Fruit fly (Drosophila melanogaster) whole organism, embryonic: ENCODE results near the gene CG10589.

Experiments used
- Aef1 ChIP-seq: fragments of 200-800 bp; sonication (Bioruptor generic); IDR thresholded peaks from 3 replicates; pipeline ENCODE4 v1.3.6; 2022; ENCODE audit warnings: missing biosample characterization, missing genetic modification characterization
- Awh ChIP-seq: fragments of 200-800 bp; sonication (Bioruptor generic); IDR thresholded peaks from 2 replicates; pipeline ENCODE4, ENCODE4 v1.3.6; 2022; ENCODE audit warnings: missing biosample characterization, missing genetic modification characterization
- C15 ChIP-seq: fragments of 200-800 bp; sonication (Bioruptor generic); IDR thresholded peaks from 3 replicates; pipeline ENCODE4 v1.3.6; 2022; ENCODE audit warnings: missing biosample characterization, missing genetic modification characterization
- CG10979 ChIP-seq: fragments of 200-800 bp; sonication (Bioruptor generic); optimal IDR thresholded peaks from 2 replicates; lab custom pipeline; 2018; ENCODE audit warnings: missing biosample characterization, mild to moderate bottlenecking, missing genetic modification characterization, moderate library complexity
- CG11247 ChIP-seq: fragments of 200-800 bp; sonication (Bioruptor generic); IDR thresholded peaks from 2 replicates; pipeline ENCODE4 v1.3.6; 2022; ENCODE audit warnings: missing biosample characterization, missing genetic modification characterization
- CG11456 ChIP-seq: fragments of 200-800 bp; sonication (Bioruptor generic); IDR thresholded peaks from 3 replicates; pipeline ENCODE4 v1.3.6; 2022; ENCODE audit warnings: missing biosample characterization, missing genetic modification characterization
- CG11504 ChIP-seq: fragments of 200-800 bp; sonication (Bioruptor generic); optimal IDR thresholded peaks from 3 replicates; lab custom pipeline; 2019; ENCODE audit warnings: missing biosample characterization, mild to moderate bottlenecking, missing genetic modification characterization, moderate library complexity
- CG11696 ChIP-seq: fragments of 200-800 bp; sonication (Bioruptor generic); IDR thresholded peaks from 2 replicates; pipeline ENCODE4 v1.3.6; 2022; ENCODE audit warnings: missing biosample characterization, missing genetic modification characterization
- CG12155 ChIP-seq: fragments of 200-800 bp; sonication (Bioruptor generic); optimal IDR thresholded peaks from 3 replicates; lab custom pipeline; 2016; ENCODE audit warnings: missing biosample characterization, missing genetic modification characterization
- CG12219 ChIP-seq: fragments of 200-800 bp; sonication (Bioruptor generic); optimal IDR thresholded peaks from 3 replicates; lab custom pipeline; 2018; ENCODE audit warnings: missing biosample characterization, mild to moderate bottlenecking, missing genetic modification characterization
- CG14860 ChIP-seq: fragments of 200-800 bp; sonication (Bioruptor generic); IDR thresholded peaks from 3 replicates; pipeline ENCODE4 v1.3.6; 2022; ENCODE audit warnings: missing biosample characterization, missing genetic modification characterization; ENCODE audit not compliant: partially characterized antibody
- CG14965 ChIP-seq: fragments of 200-800 bp; sonication (Bioruptor generic); optimal IDR thresholded peaks from 2 replicates; lab custom pipeline; 2016; ENCODE audit warnings: missing biosample characterization, missing genetic modification characterization, borderline replicate concordance
- CG3281 ChIP-seq: fragments of 200-800 bp; sonication (Bioruptor generic); optimal IDR thresholded peaks from 3 replicates; lab custom pipeline; 2017; ENCODE audit warnings: missing biosample characterization, mild to moderate bottlenecking, missing genetic modification characterization
- CG3726 ChIP-seq: fragments of 200-800 bp; sonication (Bioruptor generic); IDR thresholded peaks from 3 replicates; pipeline ENCODE4, ENCODE4 v1.3.6; 2022; ENCODE audit warnings: missing biosample characterization, missing genetic modification characterization
- CG4360 ChIP-seq: fragments of 200-800 bp; sonication (Bioruptor generic); IDR thresholded peaks from 2 replicates; pipeline ENCODE4 v1.3.6; 2022; ENCODE audit warnings: missing biosample characterization, missing genetic modification characterization
- CG6272 ChIP-seq: fragments of 200-800 bp; sonication (Bioruptor generic); IDR thresholded peaks from 2 replicates; pipeline ENCODE4 v1.3.6; 2022; ENCODE audit warnings: missing biosample characterization, missing genetic modification characterization
- CG6683 ChIP-seq: fragments of 200-800 bp; sonication (Bioruptor generic); optimal IDR thresholded peaks from 2 replicates; lab custom pipeline; 2017; ENCODE audit warnings: missing biosample characterization, mild to moderate bottlenecking, missing genetic modification characterization, missing genetic modification reagents
- CG8388 ChIP-seq: fragments of 200-800 bp; sonication (Bioruptor generic); optimal IDR thresholded peaks from 2 replicates; lab custom pipeline; 2019; ENCODE audit warnings: missing biosample characterization, mild to moderate bottlenecking, missing genetic modification characterization, moderate library complexity
- CG8765 ChIP-seq: fragments of 200-800 bp; sonication (Bioruptor generic); IDR thresholded peaks from 2 replicates; pipeline ENCODE4 v1.3.6; 2022; ENCODE audit warnings: missing biosample characterization, missing genetic modification characterization
- CG9727 ChIP-seq: fragments of 200-800 bp; sonication (Bioruptor generic); optimal IDR thresholded peaks from 3 replicates; lab custom pipeline; 2017; ENCODE audit warnings: missing biosample characterization, mild to moderate bottlenecking, missing genetic modification characterization
- CG9876 ChIP-seq: fragments of 200-800 bp; sonication (Bioruptor generic); optimal IDR thresholded peaks from 2 replicates; lab custom pipeline; 2016; ENCODE audit warnings: missing biosample characterization, missing genetic modification characterization
- CHES-1-like ChIP-seq: fragments of 200-800 bp; sonication (Bioruptor generic); optimal IDR thresholded peaks from 2 replicates; lab custom pipeline; 2016; ENCODE audit warnings: missing biosample characterization, missing genetic modification characterization
- Chrac-16 ChIP-seq: fragments of 200-800 bp; sonication (Bioruptor generic); optimal IDR thresholded peaks from 3 replicates; lab custom pipeline; 2016; ENCODE audit warnings: missing biosample characterization, missing genetic modification characterization
- Ets65A ChIP-seq: fragments of 200-800 bp; sonication (Bioruptor generic); peaks from one replicate; lab custom pipeline; 2016; ENCODE audit warnings: missing biosample characterization, missing genetic modification characterization
- Ets97D ChIP-seq: fragments of 200-800 bp; sonication (Bioruptor generic); optimal IDR thresholded peaks from 3 replicates; lab custom pipeline; 2016; ENCODE audit warnings: missing biosample characterization, missing genetic modification characterization
- GATAe ChIP-seq: fragments of 200-800 bp; sonication (Bioruptor generic); conservative IDR thresholded peaks from 2 replicates; pipeline ENCODE4 v1.3.6; 2022; ENCODE audit warnings: missing biosample characterization, missing genetic modification characterization
- Hmx ChIP-seq: fragments of 200-800 bp; sonication (Bioruptor generic); optimal IDR thresholded peaks from 2 replicates; lab custom pipeline; 2016; ENCODE audit warnings: missing biosample characterization, missing genetic modification characterization
- Lim3 ChIP-seq: fragments of 200-800 bp; sonication (Bioruptor generic); IDR thresholded peaks from 2 replicates; pipeline ENCODE4 v1.3.6; 2022; ENCODE audit warnings: missing biosample characterization, missing genetic modification characterization
- Mad ChIP-seq: fragments of 200-800 bp; sonication (Bioruptor generic); optimal IDR thresholded peaks from 2 replicates; lab custom pipeline; 2016; ENCODE audit warnings: missing biosample characterization, missing genetic modification characterization
- Mrtf ChIP-seq: fragments of 200-800 bp; sonication (Bioruptor generic); IDR thresholded peaks from 3 replicates; pipeline ENCODE4 v1.3.6; 2022; ENCODE audit warnings: missing biosample characterization, missing genetic modification characterization
- NK7.1 ChIP-seq: fragments of 200-800 bp; sonication (Bioruptor generic); optimal IDR thresholded peaks from 3 replicates; lab custom pipeline; 2016; ENCODE audit warnings: missing biosample characterization, missing genetic modification characterization
- NfI ChIP-seq: fragments of 200-800 bp; sonication (Bioruptor generic); optimal IDR thresholded peaks from 3 replicates; lab custom pipeline; 2018; ENCODE audit warnings: missing biosample characterization, mild to moderate bottlenecking, missing genetic modification characterization, moderate library complexity
- Sox100B ChIP-seq: fragments of 200-800 bp; sonication (Bioruptor generic); optimal IDR thresholded peaks from 3 replicates; lab custom pipeline; 2018; ENCODE audit warnings: missing biosample characterization, mild to moderate bottlenecking, missing genetic modification characterization
- Taf1 ChIP-seq: fragments of 200-800 bp; sonication (Bioruptor generic); IDR thresholded peaks from 2 replicates; pipeline ENCODE4 v1.3.6; 2022; ENCODE audit warnings: missing biosample characterization, missing genetic modification characterization
- amos ChIP-seq: fragments of 200-800 bp; sonication (Bioruptor generic); IDR thresholded peaks from 2 replicates; pipeline ENCODE4 v1.3.6; 2022; ENCODE audit warnings: missing biosample characterization, missing genetic modification characterization; ENCODE audit not compliant: partially characterized antibody
- ci ChIP-seq: fragments of 200-800 bp; sonication (Bioruptor generic); IDR thresholded peaks from 3 replicates; pipeline ENCODE4 v1.3.6; 2022; ENCODE audit warnings: missing biosample characterization, missing genetic modification characterization
- corto ChIP-seq: fragments of 200-800 bp; sonication (Bioruptor generic); optimal IDR thresholded peaks from 2 replicates; lab custom pipeline; 2016; ENCODE audit warnings: missing biosample characterization, mild to moderate bottlenecking, missing genetic modification characterization, moderate library complexity
- dan ChIP-seq: fragments of 200-800 bp; sonication (Bioruptor generic); IDR thresholded peaks from 2 replicates; pipeline ENCODE4 v1.3.6; 2022; ENCODE audit warnings: missing biosample characterization, missing genetic modification characterization
- esg ChIP-seq: fragments of 200-800 bp; sonication (Bioruptor generic); conservative IDR thresholded peaks from 2 replicates; pipeline ENCODE4 v1.3.6; 2022; ENCODE audit warnings: missing biosample characterization, missing genetic modification characterization
- fd64A ChIP-seq: fragments of 200-800 bp; sonication (Bioruptor generic); optimal IDR thresholded peaks from 3 replicates; lab custom pipeline; 2018; ENCODE audit warnings: missing biosample characterization, mild to moderate bottlenecking, missing genetic modification characterization
- fru ChIP-seq: fragments of >200 bp; optimal IDR thresholded peaks from 2 replicates; lab custom pipeline; 2017
- gsb-n ChIP-seq: fragments of 200-800 bp; sonication (Bioruptor generic); optimal IDR thresholded peaks from 3 replicates; lab custom pipeline; 2018; ENCODE audit warnings: missing biosample characterization, mild to moderate bottlenecking, missing genetic modification characterization
- maf-S ChIP-seq: fragments of 200-800 bp; sonication (Bioruptor generic); optimal IDR thresholded peaks from 2 replicates; lab custom pipeline; 2016; ENCODE audit warnings: missing biosample characterization, missing genetic modification characterization
- mld ChIP-seq: fragments of 200-800 bp; sonication (Bioruptor generic); IDR thresholded peaks from 3 replicates; pipeline ENCODE4 v1.3.6; 2022; ENCODE audit warnings: missing biosample characterization, missing genetic modification characterization; ENCODE audit not compliant: partially characterized antibody
- p53 ChIP-seq: fragments of 200-800 bp; sonication (Bioruptor generic); optimal IDR thresholded peaks from 2 replicates; lab custom pipeline; 2016; ENCODE audit warnings: missing biosample characterization, missing genetic modification characterization
- pb ChIP-seq: fragments of 200-800 bp; sonication (Bioruptor generic); optimal IDR thresholded peaks from 3 replicates; lab custom pipeline; 2016; ENCODE audit warnings: missing biosample characterization, missing genetic modification characterization
- schlank ChIP-seq: fragments of 200-800 bp; sonication (Bioruptor generic); optimal IDR thresholded peaks from 2 replicates; lab custom pipeline; 2018; ENCODE audit warnings: missing biosample characterization, mild to moderate bottlenecking, missing genetic modification characterization
- sug ChIP-seq: fragments of 200-800 bp; optimal IDR thresholded peaks from 2 replicates; lab custom pipeline; 2019; ENCODE audit warnings: missing biosample characterization, mild to moderate bottlenecking, missing genetic modification characterization, moderate library complexity
- tap ChIP-seq: fragments of 200-800 bp; optimal IDR thresholded peaks from 3 replicates; lab custom pipeline; 2019; ENCODE audit warnings: missing biosample characterization, mild to moderate bottlenecking, missing genetic modification characterization, moderate library complexity
- wek ChIP-seq: fragments of 200-800 bp; sonication (Bioruptor generic); optimal IDR thresholded peaks from 3 replicates; lab custom pipeline; 2018; ENCODE audit warnings: missing biosample characterization, mild to moderate bottlenecking, missing genetic modification characterization, moderate library complexity
- wor ChIP-seq: fragments of 200-800 bp; sonication (Bioruptor generic); IDR thresholded peaks from 2 replicates; pipeline ENCODE4 v1.3.6; 2022; ENCODE audit warnings: missing biosample characterization, missing genetic modification characterization
- z ChIP-seq: fragments of 200-800 bp; sonication (Bioruptor generic); IDR thresholded peaks from 3 replicates; pipeline ENCODE4 v1.3.6; 2022; ENCODE audit warnings: missing biosample characterization, missing genetic modification characterization

The CG10589 gene

DNA sequence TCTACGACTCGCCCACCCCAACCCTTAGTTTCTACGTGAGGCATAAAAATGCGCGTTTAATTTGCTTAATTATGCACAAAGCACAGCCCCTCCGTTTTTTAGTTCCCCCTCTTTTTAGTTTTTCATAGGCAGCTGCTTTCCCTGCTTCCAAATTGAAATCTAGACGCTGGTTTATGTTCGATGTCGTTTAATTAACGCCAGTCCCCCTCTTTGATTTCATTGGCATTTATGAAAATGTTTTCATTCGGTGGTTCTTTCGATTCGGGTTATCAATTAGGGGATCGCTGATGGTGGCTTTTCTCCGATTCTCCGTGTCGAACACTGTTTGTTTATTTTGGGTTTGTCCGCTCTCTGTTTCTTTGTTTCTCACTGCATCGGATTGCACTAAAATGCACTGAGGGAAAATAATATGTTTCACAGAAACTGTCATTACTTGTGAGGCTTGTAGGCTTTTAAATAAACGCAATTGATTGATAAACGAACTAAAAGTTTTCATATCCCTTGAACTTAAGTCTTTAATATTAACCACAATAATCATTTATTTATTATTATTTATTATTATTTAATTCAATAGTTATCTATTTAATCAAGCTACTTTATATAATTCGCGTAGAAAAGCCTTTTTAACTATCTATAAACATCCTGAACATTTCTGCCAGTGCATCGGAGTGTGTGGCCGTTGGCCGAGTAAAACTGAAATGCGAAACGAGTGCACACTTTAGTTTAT is 2.6 kb downstream of the CG10589 start (continued):
- TF ChIP-seq wor (GFP tag; lab: Robert Waterston, UW) (no peak), fd64A (no peak), C15 (no peak), Aef1 (GFP tag; lab: Robert Waterston, UW) (no peak), CG3281 (no peak), pb (GFP tag; lab: Kevin White, UChicago) (no peak), Taf1 (GFP tag; lab: Robert Waterston, UW) (no peak), z (GFP tag; lab: Robert Waterston, UW) (no peak), Lim3 (no peak), CG8765 (GFP tag; lab: Robert Waterston, UW) (no peak), CG14965 (GFP tag; lab: Kevin White, UChicago) (no peak), Awh (GFP tag; lab: Robert Waterston, UW) (peak; percentile 64; the same call in 1 of the 2 replicates), ci (no peak), Mrtf (GFP tag; lab: Robert Waterston, UW) (no peak), CG9727 (GFP tag; lab: Kevin White, UChicago) (peak; percentile 59), CG11504 (tag; lab: Kevin White, UChicago) (peak; percentile 72), CG14860 (GFP tag; lab: Robert Waterston, UW) (no peak), CG8388 (GFP tag; lab: Kevin White, UChicago) (peak; percentile 75), CG12219 (GFP tag; lab: Kevin White, UChicago) (no peak), CHES-1-like (no peak), CG11696 (GFP tag; lab: Robert Waterston, UW) (no peak), amos (GFP tag; lab: Robert Waterston, UW) (no peak), CG3726 (GFP tag; lab: Robert Waterston, UW) (no peak), corto (GFP tag; lab: Kevin White, UChicago) (no peak), Sox100B (GFP tag; lab: Kevin White, UChicago) (peak; percentile 62), NK7.1 (GFP tag; lab: Kevin White, UChicago) (no peak), maf-S (GFP tag; lab: Kevin White, UChicago) (no peak), gsb-n (peak; percentile 72), CG10979 (peak; percentile 82), CG6683 (no peak), p53 (GFP tag; lab: Kevin White, UChicago) (no peak), Mad (GFP tag; lab: Kevin White, UChicago) (no peak), wek (GFP tag; lab: Kevin White, UChicago) (no peak), Hmx (GFP tag; lab: Kevin White, UChicago) (no peak), dan (GFP tag; lab: Robert Waterston, UW) (no peak), CG9876 (GFP tag; lab: Kevin White, UChicago) (no peak), CG12155 (GFP tag; lab: Kevin White, UChicago) (no peak), GATAe (GFP tag; lab: Robert Waterston, UW) (no peak), sug (tag; lab: Kevin White, UChicago) (no peak), Ets97D (GFP tag; lab: Kevin White, UChicago) (no peak), NfI (no peak), CG6272 (no peak), esg (no peak), CG11247 (GFP tag; lab: Robert Waterston, UW) (no peak), Ets65A (no peak), schlank (tag; lab: Kevin White, UChicago) (no peak), tap (tag; lab: Kevin White, UChicago) (peak; percentile 40), mld (GFP tag; lab: Robert Waterston, UW) (no peak), CG4360 (no peak), fru (lab: Kevin White, UChicago) (no peak), Chrac-16 (GFP tag; lab: Kevin White, UChicago) (no peak), CG11456 (GFP tag; lab: Robert Waterston, UW) (no peak)
